Worm (Caenorhabditis elegans): Measurements from ENCODE around the gene twk-28.

Gene twk-28

ce11 chrX:4279294-4279782, at the start of gene twk-28, which contains the start of gene ets-9:
TSS of gene twk-28 (minus strand) at chrX:4279344.
TSS of gene ets-9 (plus strand) at chrX:4279703.
- TF ChIP-seq klf-2 (GFP tag; conservative IDR thresholded peaks at IDR 0.05), result no peak
- no peak for TF ChIP-seq ztf-23 (GFP tag; IDR thresholded peaks at IDR 0.05)
- no peak for TF ChIP-seq T22C8.4 (GFP tag; IDR thresholded peaks at IDR 0.05)
- TF ChIP-seq ref-1 (GFP tag; conservative IDR thresholded peaks at IDR 0.05), result no peak
- TF ChIP-seq med-1 (GFP tag; optimal IDR thresholded peaks at IDR 0.05; ENCODE audit: insufficient read depth), result no peak
- no peak for TF ChIP-seq ztf-29 (GFP tag; IDR thresholded peaks at IDR 0.05)
- no peak for TF ChIP-seq flt-1 (GFP tag; IDR thresholded peaks at IDR 0.05)
- TF ChIP-seq tab-1 (GFP tag; IDR thresholded peaks at IDR 0.05), result no peak
- TF ChIP-seq cog-1 (tag; optimal IDR thresholded peaks at IDR 0.05), result no peak

- no peak for TF ChIP-seq ref-1 (GFP tag; conservative IDR thresholded peaks at IDR 0.05)
- TF ChIP-seq med-1 (GFP tag; optimal IDR thresholded peaks at IDR 0.05; ENCODE audit: insufficient read depth), result no peak
- TF ChIP-seq cog-1 (tag; optimal IDR thresholded peaks at IDR 0.05), result no peak
- no peak for TF ChIP-seq tab-1 (GFP tag; IDR thresholded peaks at IDR 0.05)
- TF ChIP-seq klf-2 (GFP tag; conservative IDR thresholded peaks at IDR 0.05), result no peak
- TF ChIP-seq flt-1 (GFP tag; IDR thresholded peaks at IDR 0.05), result no peak
- TF ChIP-seq ztf-23 (GFP tag; IDR thresholded peaks at IDR 0.05), result no peak
- TF ChIP-seq T22C8.4 (GFP tag; IDR thresholded peaks at IDR 0.05), result no peak
- no peak for TF ChIP-seq ztf-29 (GFP tag; IDR thresholded peaks at IDR 0.05)
Observed at ce11 chrX:4328816-4329215, 49.7 kb upstream of the twk-28 start, which contains the start of gene C24A8.5. TSS of gene C24A8.5 (minus strand) at chrX:4328916.

ce11 chrX:4322847-4323455, 43.8 kb upstream of the twk-28 start:
- TF ChIP-seq ztf-29 (GFP tag; IDR thresholded peaks at IDR 0.05), result no peak
- no peak for TF ChIP-seq klf-2 (GFP tag; conservative IDR thresholded peaks at IDR 0.05)
- no peak for TF ChIP-seq T22C8.4 (GFP tag; IDR thresholded peaks at IDR 0.05)
- TF ChIP-seq med-1 (GFP tag; optimal IDR thresholded peaks at IDR 0.05; ENCODE audit: insufficient read depth), result no peak
- no peak for TF ChIP-seq ref-1 (GFP tag; conservative IDR thresholded peaks at IDR 0.05)
- no peak for TF ChIP-seq tab-1 (GFP tag; IDR thresholded peaks at IDR 0.05)
- no peak for TF ChIP-seq ztf-23 (GFP tag; IDR thresholded peaks at IDR 0.05)
- TF ChIP-seq cog-1 (tag; optimal IDR thresholded peaks at IDR 0.05), result no peak
- TF ChIP-seq flt-1 (GFP tag; IDR thresholded peaks at IDR 0.05), result no peak

ce11 chrX:4320563-4320962, 41.4 kb upstream of the twk-28 start, which contains the start of gene dop-6:
TSS of gene dop-6 (plus strand) at chrX:4320863.
- TF ChIP-seq cog-1 (tag; optimal IDR thresholded peaks at IDR 0.05) (no peak), tab-1 (GFP tag; IDR thresholded peaks at IDR 0.05) (no peak), ztf-29 (GFP tag; IDR thresholded peaks at IDR 0.05) (no peak), med-1 (GFP tag; optimal IDR thresholded peaks at IDR 0.05; ENCODE audit: insufficient read depth) (no peak), T22C8.4 (GFP tag; IDR thresholded peaks at IDR 0.05) (no peak), flt-1 (GFP tag; IDR thresholded peaks at IDR 0.05) (no peak)

- no peak for TF ChIP-seq klf-2 (GFP tag; conservative IDR thresholded peaks at IDR 0.05)
- no peak for TF ChIP-seq ztf-23 (GFP tag; IDR thresholded peaks at IDR 0.05)
- no peak for TF ChIP-seq tab-1 (GFP tag; IDR thresholded peaks at IDR 0.05)
- TF ChIP-seq med-1 (GFP tag; optimal IDR thresholded peaks at IDR 0.05; ENCODE audit: insufficient read depth), result no peak
- no peak for TF ChIP-seq T22C8.4 (GFP tag; IDR thresholded peaks at IDR 0.05)
- no peak for TF ChIP-seq ztf-29 (GFP tag; IDR thresholded peaks at IDR 0.05)
- no peak for TF ChIP-seq flt-1 (GFP tag; IDR thresholded peaks at IDR 0.05)
- TF ChIP-seq cog-1 (tag; optimal IDR thresholded peaks at IDR 0.05), result no peak
- no peak for TF ChIP-seq ref-1 (GFP tag; conservative IDR thresholded peaks at IDR 0.05)
Observed at ce11 chrX:4317095-4317494, 38.0 kb upstream of the twk-28 start.

- TF ChIP-seq T22C8.4 (GFP tag; IDR thresholded peaks at IDR 0.05), result no peak
- no peak for TF ChIP-seq med-1 (GFP tag; optimal IDR thresholded peaks at IDR 0.05; ENCODE audit: insufficient read depth)
Observed at ce11 chrX:4314939-4315338, 35.8 kb upstream of the twk-28 start.

- TF ChIP-seq ztf-23 (GFP tag; IDR thresholded peaks at IDR 0.05) (no peak), tab-1 (GFP tag; IDR thresholded peaks at IDR 0.05) (no peak), ztf-29 (GFP tag; IDR thresholded peaks at IDR 0.05) (no peak), T22C8.4 (GFP tag; IDR thresholded peaks at IDR 0.05) (no peak), cog-1 (tag; optimal IDR thresholded peaks at IDR 0.05) (no peak), med-1 (GFP tag; optimal IDR thresholded peaks at IDR 0.05; ENCODE audit: insufficient read depth) (no peak), klf-2 (GFP tag; conservative IDR thresholded peaks at IDR 0.05) (no peak), flt-1 (GFP tag; IDR thresholded peaks at IDR 0.05) (no peak), ref-1 (GFP tag; conservative IDR thresholded peaks at IDR 0.05) (no peak)
Observed at ce11 chrX:4311668-4312067, 32.5 kb upstream of the twk-28 start, which contains the start of gene C52B9.8. TSS of gene C52B9.8 (minus strand) at chrX:4311768.

- TF ChIP-seq tab-1 (GFP tag; IDR thresholded peaks at IDR 0.05) (peak; percentile 55; the same call in 1 of the 2 replicates), ref-1 (GFP tag; conservative IDR thresholded peaks at IDR 0.05) (no peak), T22C8.4 (GFP tag; IDR thresholded peaks at IDR 0.05) (peak; percentile 35; the same call in 1 of the 2 replicates), ztf-29 (GFP tag; IDR thresholded peaks at IDR 0.05) (0 out of 2 replicates have a peak, but pooled peaks have one; percentile 29)
Observed at ce11 chrX:4307559-4308005, 28.4 kb upstream of the twk-28 start.

- TF ChIP-seq ref-1 (GFP tag; conservative IDR thresholded peaks at IDR 0.05) (no peak), T22C8.4 (GFP tag; IDR thresholded peaks at IDR 0.05) (no peak), klf-2 (GFP tag; conservative IDR thresholded peaks at IDR 0.05) (no peak), tab-1 (GFP tag; IDR thresholded peaks at IDR 0.05) (no peak), med-1 (GFP tag; optimal IDR thresholded peaks at IDR 0.05; ENCODE audit: insufficient read depth) (no peak), cog-1 (tag; optimal IDR thresholded peaks at IDR 0.05) (no peak), flt-1 (GFP tag; IDR thresholded peaks at IDR 0.05) (no peak), ztf-29 (GFP tag; IDR thresholded peaks at IDR 0.05) (no peak), ztf-23 (GFP tag; IDR thresholded peaks at IDR 0.05) (no peak)
Observed at ce11 chrX:4306861-4307260, 27.7 kb upstream of the twk-28 start, which contains the start of gene pqn-15. TSS of gene pqn-15 (minus strand) at chrX:4306961.

ce11 chrX:4303200-4303599, 24.1 kb upstream of the twk-28 start:
- TF ChIP-seq ref-1 (GFP tag; conservative IDR thresholded peaks at IDR 0.05) (no peak), klf-2 (GFP tag; conservative IDR thresholded peaks at IDR 0.05) (no peak), T22C8.4 (GFP tag; IDR thresholded peaks at IDR 0.05) (no peak), tab-1 (GFP tag; IDR thresholded peaks at IDR 0.05) (no peak), ztf-29 (GFP tag; IDR thresholded peaks at IDR 0.05) (no peak), cog-1 (tag; optimal IDR thresholded peaks at IDR 0.05) (no peak), med-1 (GFP tag; optimal IDR thresholded peaks at IDR 0.05; ENCODE audit: insufficient read depth) (no peak), ztf-23 (GFP tag; IDR thresholded peaks at IDR 0.05) (no peak), flt-1 (GFP tag; IDR thresholded peaks at IDR 0.05) (no peak)
